Fruit fly (Drosophila melanogaster): ENCODE data around the gene CG3246.

CG3246 gene

DNA sequence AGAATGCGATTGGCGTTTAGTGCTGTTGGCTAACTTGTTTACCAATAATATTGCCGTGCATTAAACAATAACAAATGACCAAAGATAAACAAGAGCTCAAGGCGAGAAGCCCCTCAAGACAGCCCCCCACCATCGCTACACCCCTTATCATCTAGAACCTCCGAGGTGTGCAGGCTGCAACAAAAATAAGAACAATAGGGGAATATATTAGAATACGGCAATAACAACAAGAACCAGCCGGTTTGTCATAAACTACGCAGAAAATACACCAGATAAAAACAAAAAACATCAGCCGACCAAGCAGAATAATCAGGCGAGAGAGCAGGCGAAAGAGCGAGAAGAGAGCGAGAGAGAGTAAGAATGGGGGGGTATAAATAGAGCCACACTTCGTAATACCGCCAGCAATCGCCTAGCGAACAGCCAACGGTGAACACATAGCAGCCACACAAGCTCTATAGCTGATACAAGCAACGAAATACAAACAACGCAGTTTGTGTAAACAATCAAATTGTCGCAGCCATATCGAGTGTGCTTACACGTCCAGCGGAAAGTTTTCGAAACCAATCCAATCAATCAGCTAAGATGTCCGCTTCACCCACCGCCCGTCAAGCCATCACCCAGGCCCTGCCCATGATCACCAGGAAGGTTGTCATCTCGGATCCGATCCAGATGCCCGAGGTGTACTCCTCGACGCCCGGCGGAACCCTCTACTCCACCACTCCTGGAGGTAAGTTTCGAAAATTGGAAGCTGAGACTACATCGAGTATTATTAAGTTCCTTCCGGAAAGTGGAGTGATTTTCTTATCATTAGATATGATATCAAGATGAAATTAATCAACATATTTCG, 16.5 kb upstream of the CG3246 start, which contains the start of gene Thor:
TSS of gene Thor (plus strand) at position 401 of the 847 bp plus-strand sequence.
- peak; percentile 91 for TF ChIP-seq Dif (GFP tag; optimal IDR thresholded peaks at IDR 0.05; ENCODE audit: partially characterized antibody)
- peak; percentile 39 for TF ChIP-seq ey (GFP tag; optimal IDR thresholded peaks at IDR 0.05)
- TF ChIP-seq Jra (GFP tag; optimal IDR thresholded peaks at IDR 0.05) = peak; percentile 12
- no peak for TF ChIP-seq Hr78 (GFP tag; optimal IDR thresholded peaks at IDR 0.05)
- TF ChIP-seq psq (GFP tag; optimal IDR thresholded peaks at IDR 0.05) = peak; percentile 56
- no peak for TF ChIP-seq usp (GFP tag; optimal IDR thresholded peaks at IDR 0.05)
- peak; percentile 83 for TF ChIP-seq Vsx2 (GFP tag; optimal IDR thresholded peaks at IDR 0.05; ENCODE audit: partially characterized antibody)
- TF ChIP-seq HLH106 (tag; optimal IDR thresholded peaks at IDR 0.05) = no peak
- peak; percentile 39 for TF ChIP-seq woc (GFP tag; optimal IDR thresholded peaks at IDR 0.05)
- peak; percentile 71 for TF ChIP-seq sv (GFP tag; optimal IDR thresholded peaks at IDR 0.05)
- TF ChIP-seq Hr83 (GFP tag; optimal IDR thresholded peaks at IDR 0.05; ENCODE audit: poor library complexity, severe bottlenecking) = peak; percentile 96
- no peak for TF ChIP-seq CG32264 (GFP tag; optimal IDR thresholded peaks at IDR 0.05)
- peak; percentile 49 to 66 for TF ChIP-seq foxo (GFP tag; optimal IDR thresholded peaks at IDR 0.05)
- peak; percentile 61 for TF ChIP-seq br (GFP tag; optimal IDR thresholded peaks at IDR 0.05)
- TF ChIP-seq Sp1 (GFP tag; optimal IDR thresholded peaks at IDR 0.05) = peak; percentile 30
- TF ChIP-seq Rel (GFP tag; optimal IDR thresholded peaks at IDR 0.05) = peak; percentile 56
- peak; percentile 55 for TF ChIP-seq Rel (tag; optimal IDR thresholded peaks at IDR 0.05)
- TF ChIP-seq dsf (GFP tag; optimal IDR thresholded peaks at IDR 0.05; ENCODE audit: borderline replicate concordance) = peak; percentile 31
- peak; percentile 52 for TF ChIP-seq OdsH (GFP tag; optimal IDR thresholded peaks at IDR 0.05)
- TF ChIP-seq Hnf4 (GFP tag; optimal IDR thresholded peaks at IDR 0.05) = peak; percentile 90
- TF ChIP-seq Abd-B (GFP tag; optimal IDR thresholded peaks at IDR 0.05) = no peak
- TF ChIP-seq sage (GFP tag; optimal IDR thresholded peaks at IDR 0.05) = no peak
- TF ChIP-seq jim (GFP tag; optimal IDR thresholded peaks at IDR 0.05) = peak; percentile 89
- no peak for TF ChIP-seq CG9705 (GFP tag; optimal IDR thresholded peaks at IDR 0.05)
- no peak for TF ChIP-seq Mio (GFP tag; optimal IDR thresholded peaks at IDR 0.05)
- TF ChIP-seq tai (GFP tag; optimal IDR thresholded peaks at IDR 0.05) = no peak
- peak; percentile 35 for TF ChIP-seq GATAd (GFP tag; optimal IDR thresholded peaks at IDR 0.05)
- no peak for TF ChIP-seq Myc (optimal IDR thresholded peaks at IDR 0.05)
- TF ChIP-seq CrebA (GFP tag; optimal IDR thresholded peaks at IDR 0.05; ENCODE audit: borderline replicate concordance) = peak; percentile 59
- peak; percentile 68 to 86 for TF ChIP-seq dl (GFP tag; optimal IDR thresholded peaks at IDR 0.05; ENCODE audit: insufficient read depth in 1 of 2, partially characterized antibody in 2 of 2)
- no peak for TF ChIP-seq pan (optimal IDR thresholded peaks at IDR 0.05)
- TF ChIP-seq rgr (GFP tag; optimal IDR thresholded peaks at IDR 0.05) = peak; percentile 75
- no peak for TF ChIP-seq brk (GFP tag; optimal IDR thresholded peaks at IDR 0.05)
- TF ChIP-seq h (GFP tag; optimal IDR thresholded peaks at IDR 0.05) = peak; percentile 74
- TF ChIP-seq Dfd (GFP tag; optimal IDR thresholded peaks at IDR 0.05) = no peak
- peak; percentile 72 for TF ChIP-seq fru (GFP tag; optimal IDR thresholded peaks at IDR 0.05)
- no peak for TF ChIP-seq N (GFP tag; optimal IDR thresholded peaks at IDR 0.05)
- TF ChIP-seq lola (GFP tag; optimal IDR thresholded peaks at IDR 0.05) = no peak
- TF ChIP-seq dmrt93B (GFP tag; optimal IDR thresholded peaks at IDR 0.05) = no peak

DNA sequence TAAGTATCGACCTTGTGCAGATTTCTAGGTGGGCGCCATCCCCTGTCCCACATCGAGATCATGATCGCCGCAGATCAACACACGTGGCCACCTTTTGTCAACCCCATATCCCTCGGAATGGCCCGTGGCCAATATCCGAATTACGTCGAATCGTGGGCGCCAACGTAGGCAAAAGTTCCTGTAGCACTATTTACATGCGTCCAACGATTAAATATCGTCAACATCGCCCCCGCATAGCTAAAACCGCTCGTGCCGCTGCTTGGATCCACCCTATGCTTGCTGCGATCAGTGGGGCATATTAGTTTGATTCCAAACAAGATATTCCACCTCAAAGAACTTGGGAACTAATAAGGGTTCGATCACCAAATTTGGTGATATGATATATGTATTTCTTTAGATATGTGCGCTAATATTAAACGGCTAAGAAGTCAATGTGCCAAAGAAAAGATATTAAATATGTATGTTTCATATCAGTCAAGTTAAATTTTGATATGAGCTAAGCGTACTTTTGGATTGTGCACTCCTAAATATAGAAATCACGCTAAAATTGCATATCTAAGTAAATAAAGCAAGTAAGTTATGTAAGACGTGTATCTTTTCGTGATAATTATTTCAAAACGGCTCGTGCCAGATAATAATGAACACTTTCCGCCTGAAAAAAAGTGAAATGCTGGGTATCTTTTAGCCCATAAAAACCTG, 15.5 kb upstream of the CG3246 start:
- TF ChIP-seq sv (GFP tag; optimal IDR thresholded peaks at IDR 0.05) (peak; percentile 2), h (GFP tag; optimal IDR thresholded peaks at IDR 0.05) (no peak), usp (GFP tag; optimal IDR thresholded peaks at IDR 0.05) (no peak), rgr (GFP tag; optimal IDR thresholded peaks at IDR 0.05) (no peak), foxo (GFP tag; optimal IDR thresholded peaks at IDR 0.05) (peak in 1 of 2 experiments; percentile 1), pan (optimal IDR thresholded peaks at IDR 0.05) (no peak), GATAd (GFP tag; optimal IDR thresholded peaks at IDR 0.05) (no peak), Myc (optimal IDR thresholded peaks at IDR 0.05) (no peak), woc (GFP tag; optimal IDR thresholded peaks at IDR 0.05) (peak; percentile 10), fru (GFP tag; optimal IDR thresholded peaks at IDR 0.05) (no peak), jim (GFP tag; optimal IDR thresholded peaks at IDR 0.05) (no peak)

Measured in whole organism, wandering third instar larva.